Fruit fly (Drosophila melanogaster): ENCODE measurements around the gene VhaPPA1-2.

The VhaPPA1-2 gene

DNA sequence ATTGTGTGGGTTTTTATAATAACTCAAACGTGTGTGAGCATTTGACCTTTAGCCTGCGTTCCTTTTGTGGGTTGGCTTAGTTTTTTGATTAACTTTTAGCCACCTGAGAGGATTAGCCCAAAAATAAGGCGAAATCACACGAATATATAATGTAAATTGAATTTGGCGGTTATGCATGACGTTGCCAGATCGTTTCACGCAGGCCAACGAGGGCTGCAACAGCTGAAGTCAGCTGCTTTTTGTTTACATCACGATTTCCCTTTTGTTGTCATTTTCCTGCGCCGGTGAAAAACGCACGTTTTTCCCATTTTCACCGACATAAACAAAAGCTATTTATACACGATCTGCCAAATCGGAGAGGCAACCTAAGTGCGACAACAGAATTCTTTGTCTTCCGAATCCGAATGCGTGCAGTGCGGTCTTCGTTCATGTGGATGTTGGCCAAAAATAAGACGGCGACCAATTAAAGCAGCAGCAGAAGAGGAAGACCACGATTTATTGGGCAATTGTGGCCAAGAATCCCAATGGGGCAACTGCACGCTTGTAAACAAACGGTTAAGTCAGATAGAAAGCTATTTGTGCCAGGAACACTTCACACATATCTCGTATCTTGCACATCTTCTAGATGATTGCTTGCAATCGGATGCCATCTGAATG lies 20.7 kb downstream of the VhaPPA1-2 start, which contains the start of gene CG3631:
Gene CG3631, plus strand, starts transcription at position 251 of the 657 bp plus-strand sequence.
- TF ChIP-seq toe (GFP tag; optimal IDR thresholded peaks at IDR 0.05) = no peak
- TF ChIP-seq bab1 (GFP tag; optimal IDR thresholded peaks at IDR 0.05) = peak; percentile 21
- peak; percentile 94 for TF ChIP-seq Mnt (GFP tag; optimal IDR thresholded peaks at IDR 0.05)

DNA sequence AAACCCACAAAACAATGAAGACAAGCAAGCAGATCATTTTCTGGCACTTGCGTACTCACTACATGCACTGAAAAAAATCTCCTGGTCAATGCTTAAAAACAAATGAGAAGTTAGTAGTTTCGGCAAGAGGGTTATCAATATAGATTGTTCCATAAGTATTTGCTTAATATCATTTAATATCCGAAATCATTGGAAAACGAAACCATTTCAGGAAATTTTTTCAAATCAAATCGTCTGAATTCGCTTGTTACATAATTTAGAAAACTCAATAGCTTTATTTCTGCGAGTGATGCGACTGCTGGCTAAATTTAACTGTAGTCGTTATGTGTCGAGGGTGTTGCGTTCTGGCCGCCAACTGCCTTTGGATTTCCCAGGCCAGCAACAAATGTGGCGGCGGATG lies 21.9 kb downstream of the VhaPPA1-2 start:
- TF ChIP-seq CG11617 (GFP tag; optimal IDR thresholded peaks at IDR 0.05) (no peak), Hr96 (GFP tag; optimal IDR thresholded peaks at IDR 0.05) (no peak), kay (GFP tag; ENCODE audit: borderline replicate concordance) (no peak), toe (GFP tag; optimal IDR thresholded peaks at IDR 0.05) (no peak), cnc (optimal IDR thresholded peaks at IDR 0.05) (no peak), CG33017 (tag; optimal IDR thresholded peaks at IDR 0.05) (no peak), ovo (GFP tag; optimal IDR thresholded peaks at IDR 0.05) (no peak), CG1620 (GFP tag; optimal IDR thresholded peaks at IDR 0.05) (no peak)

DNA sequence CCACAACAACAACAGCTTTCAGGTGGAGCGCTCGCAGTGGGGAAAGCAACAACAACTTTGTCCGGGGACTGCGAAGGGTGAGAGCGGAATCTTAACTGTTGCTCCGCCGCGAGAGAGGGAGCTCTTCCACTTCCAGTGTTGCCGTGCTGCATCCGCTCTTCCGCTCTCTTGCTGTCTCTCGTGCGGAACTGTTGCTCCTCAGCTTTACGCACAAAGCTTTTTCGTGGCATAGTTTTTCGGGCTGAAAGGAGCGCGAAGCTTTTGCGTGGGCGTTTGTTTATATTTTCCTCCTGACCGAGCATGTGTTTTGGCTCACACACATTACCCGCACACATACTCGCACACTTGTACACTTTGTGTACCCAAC lies 24.1 kb downstream of the VhaPPA1-2 start:
- TF ChIP-seq cic (GFP tag; optimal IDR thresholded peaks at IDR 0.05) (peak; percentile 29), pad (GFP tag; optimal IDR thresholded peaks at IDR 0.05) (no peak)

DNA sequence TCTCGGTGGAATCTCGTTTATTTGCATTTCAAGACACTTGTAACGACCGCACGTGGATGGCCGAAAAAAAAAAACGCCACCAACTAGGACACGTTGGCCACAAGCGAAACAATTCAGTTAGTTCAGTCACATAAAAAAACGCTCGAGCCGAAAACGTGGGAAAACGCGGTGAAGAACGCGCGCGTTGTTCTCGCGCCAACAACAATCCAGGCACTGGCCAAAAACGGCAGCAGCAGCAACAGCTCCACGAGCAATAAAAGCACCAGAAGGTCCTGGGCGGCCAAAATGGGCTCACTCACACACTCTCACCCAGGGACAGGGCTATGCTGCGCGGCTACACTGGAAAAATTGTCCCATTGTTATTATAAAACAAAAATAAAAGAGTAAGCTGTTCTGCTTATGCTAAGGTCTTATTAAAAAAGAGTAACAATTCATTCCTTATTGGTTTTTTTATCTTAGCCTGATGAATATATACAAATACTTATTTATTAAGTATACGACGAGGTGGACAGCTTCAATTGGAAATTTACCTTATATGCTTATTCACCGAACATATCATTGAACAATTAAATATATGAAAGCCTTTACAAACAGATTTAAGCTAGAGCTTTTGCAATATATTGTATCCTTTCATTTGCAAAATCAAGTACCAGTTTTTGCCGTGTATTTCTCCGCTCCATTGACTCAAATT lies 24.7 kb downstream of the VhaPPA1-2 start, which contains the start of gene btsz:
Gene btsz, minus strand, starts transcription at position 215 of the 691 bp plus-strand sequence.
- TF ChIP-seq CG7045 (GFP tag; optimal IDR thresholded peaks at IDR 0.05) (peak; percentile 34), bab1 (GFP tag; optimal IDR thresholded peaks at IDR 0.05) (no peak), kay (GFP tag; ENCODE audit: borderline replicate concordance) (no peak), CG11617 (GFP tag; optimal IDR thresholded peaks at IDR 0.05) (no peak), Clk (GFP tag; optimal IDR thresholded peaks at IDR 0.05) (peak; percentile 7), CG12768 (GFP tag; optimal IDR thresholded peaks at IDR 0.05) (peak; percentile 50)

DNA sequence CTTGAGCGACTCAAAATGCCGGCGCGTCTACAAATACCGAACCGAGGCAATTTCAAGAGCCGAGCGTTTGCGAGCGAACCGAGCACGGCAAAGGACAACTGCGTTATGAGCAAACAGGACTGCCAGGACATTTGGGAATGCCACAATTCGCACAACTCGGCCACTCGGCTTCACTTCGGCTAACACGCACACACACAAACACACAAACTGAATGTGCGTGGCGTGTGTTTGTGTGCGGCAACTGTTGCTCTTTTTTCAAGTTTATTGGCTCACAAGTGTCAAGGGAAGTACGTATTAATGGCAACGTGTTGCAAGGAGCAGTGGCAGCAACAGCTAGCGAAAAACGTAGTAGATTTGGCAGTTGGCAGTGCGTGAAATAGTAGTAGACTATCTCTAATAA lies 26.7 kb downstream of the VhaPPA1-2 start:
- TF ChIP-seq CG14711 (tag; optimal IDR thresholded peaks at IDR 0.05) (no peak), ovo (GFP tag; optimal IDR thresholded peaks at IDR 0.05) (no peak), Mnt (GFP tag; optimal IDR thresholded peaks at IDR 0.05) (no peak), CG7101 (tag; optimal IDR thresholded peaks at IDR 0.05) (no peak), CG12768 (GFP tag; optimal IDR thresholded peaks at IDR 0.05) (no peak), CG11617 (GFP tag; optimal IDR thresholded peaks at IDR 0.05) (no peak), CG33017 (tag; optimal IDR thresholded peaks at IDR 0.05) (no peak), Clk (GFP tag; optimal IDR thresholded peaks at IDR 0.05) (no peak), pad (GFP tag; optimal IDR thresholded peaks at IDR 0.05) (no peak), kay (GFP tag; ENCODE audit: borderline replicate concordance) (no peak), tj (GFP tag; optimal IDR thresholded peaks at IDR 0.05) (no peak), CG7045 (GFP tag; optimal IDR thresholded peaks at IDR 0.05) (no peak), cnc (optimal IDR thresholded peaks at IDR 0.05) (no peak), Crg-1 (GFP tag; optimal IDR thresholded peaks at IDR 0.05) (no peak), CG1620 (GFP tag; optimal IDR thresholded peaks at IDR 0.05) (no peak)

DNA sequence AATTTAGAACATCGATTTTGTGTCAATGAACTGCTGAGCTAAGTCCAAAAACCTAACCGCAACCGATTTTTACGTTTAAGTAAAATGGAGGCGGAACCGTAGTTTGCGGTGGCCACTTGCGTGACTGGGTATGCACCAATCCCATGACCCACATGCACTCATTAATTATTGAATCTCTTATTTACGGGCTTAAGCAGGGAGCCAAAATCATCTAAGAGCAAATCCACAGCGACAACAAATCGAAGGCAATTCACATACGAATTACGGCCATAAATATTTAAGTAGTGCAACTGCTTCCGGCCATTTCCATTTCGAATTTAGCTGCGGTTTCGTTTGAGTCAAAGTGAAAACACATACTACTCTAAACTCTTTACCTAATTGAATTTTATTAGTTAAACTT lies 35.3 kb downstream of the VhaPPA1-2 start:
- TF ChIP-seq CG11617 (GFP tag; optimal IDR thresholded peaks at IDR 0.05) = no peak
- no peak for TF ChIP-seq tj (GFP tag; optimal IDR thresholded peaks at IDR 0.05)
- no peak for TF ChIP-seq CG12768 (GFP tag; optimal IDR thresholded peaks at IDR 0.05)
- no peak for TF ChIP-seq CG7045 (GFP tag; optimal IDR thresholded peaks at IDR 0.05)
- no peak for TF ChIP-seq kay (GFP tag; ENCODE audit: borderline replicate concordance)
- TF ChIP-seq ovo (GFP tag; optimal IDR thresholded peaks at IDR 0.05) = no peak
- no peak for TF ChIP-seq Clk (GFP tag; optimal IDR thresholded peaks at IDR 0.05)
- no peak for TF ChIP-seq cnc (optimal IDR thresholded peaks at IDR 0.05)
- TF ChIP-seq cic (GFP tag; optimal IDR thresholded peaks at IDR 0.05) = no peak
- no peak for TF ChIP-seq Mnt (GFP tag; optimal IDR thresholded peaks at IDR 0.05)
- no peak for TF ChIP-seq bab1 (GFP tag; optimal IDR thresholded peaks at IDR 0.05)
- no peak for TF ChIP-seq Hr96 (GFP tag; optimal IDR thresholded peaks at IDR 0.05)
- no peak for TF ChIP-seq toe (GFP tag; optimal IDR thresholded peaks at IDR 0.05)
- no peak for TF ChIP-seq CG5204 (GFP tag; optimal IDR thresholded peaks at IDR 0.05)
- TF ChIP-seq CG14711 (tag; optimal IDR thresholded peaks at IDR 0.05) = no peak
- no peak for TF ChIP-seq CG7101 (tag; optimal IDR thresholded peaks at IDR 0.05)
- no peak for TF ChIP-seq Crg-1 (GFP tag; optimal IDR thresholded peaks at IDR 0.05)
- no peak for TF ChIP-seq CG33017 (tag; optimal IDR thresholded peaks at IDR 0.05)

DNA sequence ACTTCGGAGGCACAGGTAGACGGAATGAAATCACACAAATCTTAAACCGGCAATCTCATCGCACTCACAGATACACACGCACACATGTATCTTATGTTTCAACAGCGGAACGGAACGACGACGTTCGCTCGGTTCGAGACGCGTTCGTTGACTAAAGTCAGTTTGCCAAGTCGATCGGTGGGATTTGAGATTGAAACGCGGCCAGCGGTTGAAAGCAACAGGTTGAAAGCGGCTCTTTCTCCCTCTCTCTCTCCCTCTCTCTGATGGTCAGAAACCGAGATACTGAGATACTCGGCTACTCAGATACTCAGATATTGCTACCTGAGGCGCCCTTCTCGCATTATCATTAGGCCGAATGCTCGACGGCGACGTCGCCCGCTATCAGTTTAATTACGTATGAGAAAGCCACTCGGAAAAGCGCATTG lies 46.3 kb downstream of the VhaPPA1-2 start:
- TF ChIP-seq ovo (GFP tag; optimal IDR thresholded peaks at IDR 0.05) = no peak
- TF ChIP-seq bab1 (GFP tag; optimal IDR thresholded peaks at IDR 0.05) = peak; percentile 7
- no peak for TF ChIP-seq Hr96 (GFP tag; optimal IDR thresholded peaks at IDR 0.05)
- peak; percentile 71 for TF ChIP-seq Crg-1 (GFP tag; optimal IDR thresholded peaks at IDR 0.05)
- TF ChIP-seq pad (GFP tag; optimal IDR thresholded peaks at IDR 0.05) = peak; percentile 40
- TF ChIP-seq CG1620 (GFP tag; optimal IDR thresholded peaks at IDR 0.05) = no peak
- peak; percentile 74 for TF ChIP-seq CG33017 (tag; optimal IDR thresholded peaks at IDR 0.05)
- peak; percentile 60 for TF ChIP-seq CG12768 (GFP tag; optimal IDR thresholded peaks at IDR 0.05)
- TF ChIP-seq CG11617 (GFP tag; optimal IDR thresholded peaks at IDR 0.05) = peak; percentile 46
- no peak for TF ChIP-seq kay (GFP tag; ENCODE audit: borderline replicate concordance)
- TF ChIP-seq CG14711 (tag; optimal IDR thresholded peaks at IDR 0.05) = peak; percentile 10
- TF ChIP-seq CG7045 (GFP tag; optimal IDR thresholded peaks at IDR 0.05) = peak; percentile 43
- TF ChIP-seq Clk (GFP tag; optimal IDR thresholded peaks at IDR 0.05) = no peak
- TF ChIP-seq Mnt (GFP tag; optimal IDR thresholded peaks at IDR 0.05) = peak; percentile 21
- peak; percentile 13 for TF ChIP-seq CG5204 (GFP tag; optimal IDR thresholded peaks at IDR 0.05)
- no peak for TF ChIP-seq cnc (optimal IDR thresholded peaks at IDR 0.05)
- TF ChIP-seq cic (GFP tag; optimal IDR thresholded peaks at IDR 0.05) = peak; percentile 63
- peak; percentile 32 for TF ChIP-seq CG7101 (tag; optimal IDR thresholded peaks at IDR 0.05)
- no peak for TF ChIP-seq tj (GFP tag; optimal IDR thresholded peaks at IDR 0.05)
- TF ChIP-seq toe (GFP tag; optimal IDR thresholded peaks at IDR 0.05) = no peak

Data from whole organism, adult.